5 fruit fly cellular contexts compared by ENCODE assay signal in genomic region chrX:616761-617476, dm6.
A peak's percentile ranks its signal among the peaks of the same experiment; 100 is the strongest.
TF ChIP-seq lines count a peak whose summit lies in the region.

No protein-coding gene starts in this region.

- TF ChIP-seq CTCF in whole organism, embryonic (GFP tag; optimal IDR thresholded peaks at IDR 0.05; lab: Kevin White, UChicago) = no peak

TF ChIP-seq in whole organism, adult, 20 proteins besides CTCF, POLR2A, EP300 and RAD21:
- TF ChIP-seq ovo (GFP tag; optimal IDR thresholded peaks at IDR 0.05; lab: Kevin White, UChicago) = no peak
- peak; percentile 22 for TF ChIP-seq CG7101 (tag; optimal IDR thresholded peaks at IDR 0.05; lab: Kevin White, UChicago)
- TF ChIP-seq bab1 (GFP tag; optimal IDR thresholded peaks at IDR 0.05; lab: Kevin White, UChicago) = peak; percentile 34

TF ChIP-seq in whole organism, embryonic, 481 proteins besides CTCF, POLR2A, EP300 and RAD21 (continues in another document):
- TF ChIP-seq sens (GFP tag; lab: Kevin White, UChicago) (peak; percentile 88), ci (GFP tag; IDR thresholded peaks at IDR 0.05; lab: Robert Waterston, UW) (0 out of 3 replicates have a peak, but pooled peaks have one; percentile 14), ATbp (GFP tag; optimal IDR thresholded peaks at IDR 0.05; lab: Kevin White, UChicago) (no peak), CG11398 (GFP tag; optimal IDR thresholded peaks at IDR 0.05; lab: Kevin White, UChicago) (no peak), luna (GFP tag; optimal IDR thresholded peaks at IDR 0.05; lab: Kevin White, UChicago) (no peak), gro (GFP tag; optimal IDR thresholded peaks at IDR 0.05; lab: Kevin White, UChicago) (no peak), amos (GFP tag; IDR thresholded peaks at IDR 0.05; lab: Robert Waterston, UW; ENCODE audit: partially characterized antibody) (no peak), klu (GFP tag; IDR thresholded peaks at IDR 0.05; lab: Robert Waterston, UW) (no peak), CG2129 (GFP tag; IDR thresholded peaks at IDR 0.05; lab: Robert Waterston, UW; ENCODE audit: partially characterized antibody) (no peak), pfk (GFP tag; optimal IDR thresholded peaks at IDR 0.05; lab: Kevin White, UChicago) (no peak), Gsc (GFP tag; IDR thresholded peaks at IDR 0.05; lab: Robert Waterston, UW) (no peak), CG1832 (GFP tag; optimal IDR thresholded peaks at IDR 0.05; lab: Kevin White, UChicago) (peak; percentile 73), Ets97D (GFP tag; optimal IDR thresholded peaks at IDR 0.05; lab: Kevin White, UChicago) (peak; percentile 10), caup (GFP tag; optimal IDR thresholded peaks at IDR 0.05; lab: Kevin White, UChicago; ENCODE audit: severe bottlenecking) (no peak), CG4617 (GFP tag; optimal IDR thresholded peaks at IDR 0.05; lab: Kevin White, UChicago; ENCODE audit: borderline replicate concordance) (peak; percentile 44), CG12942 (GFP tag; optimal IDR thresholded peaks at IDR 0.05; lab: Kevin White, UChicago) (no peak), cg (GFP tag; optimal IDR thresholded peaks at IDR 0.05; lab: Kevin White, UChicago) (peak; percentile 87), tgo (GFP tag; IDR thresholded peaks at IDR 0.05; lab: Robert Waterston, UW) (no peak), exex (tag; optimal IDR thresholded peaks at IDR 0.05; lab: Kevin White, UChicago) (no peak), CG11247 (GFP tag; IDR thresholded peaks at IDR 0.05; lab: Robert Waterston, UW) (no peak), mam (GFP tag; optimal IDR thresholded peaks at IDR 0.05; lab: Kevin White, UChicago) (no peak), D19B (GFP tag; optimal IDR thresholded peaks at IDR 0.05; lab: Kevin White, UChicago) (no peak)

TF ChIP-seq in whole organism, prepupa, 60 proteins besides CTCF, POLR2A, EP300 and RAD21:
- 0 out of 3 replicates have a peak, but pooled peaks have one; percentile 23 for TF ChIP-seq CG6163 (GFP tag; IDR thresholded peaks at IDR 0.05; lab: Robert Waterston, UW)
- peak; percentile 6 for TF ChIP-seq fkh (GFP tag; optimal IDR thresholded peaks at IDR 0.05; lab: Kevin White, UChicago)
- peak; percentile 33 for TF ChIP-seq topi (GFP tag; optimal IDR thresholded peaks at IDR 0.05; lab: Kevin White, UChicago)
- TF ChIP-seq Eip78C (GFP tag; lab: Kevin White, UChicago) = peak; percentile 70
- peak; percentile 3 for TF ChIP-seq pdm3 (GFP tag; optimal IDR thresholded peaks at IDR 0.05; lab: Kevin White, UChicago)
- no peak for TF ChIP-seq Smox (GFP tag; optimal IDR thresholded peaks at IDR 0.05; lab: Kevin White, UChicago)
- TF ChIP-seq Sox15 (GFP tag; optimal IDR thresholded peaks at IDR 0.05; lab: Kevin White, UChicago) = no peak
- TF ChIP-seq dsx (GFP tag; optimal IDR thresholded peaks at IDR 0.05; lab: Kevin White, UChicago; ENCODE audit: poor library complexity, severe bottlenecking) = peak; percentile 87
- peak; percentile 0 for TF ChIP-seq CG3919 (GFP tag; optimal IDR thresholded peaks at IDR 0.05; lab: Kevin White, UChicago)
- TF ChIP-seq CG8632 (GFP tag; optimal IDR thresholded peaks at IDR 0.05; lab: Kevin White, UChicago) = no peak
- TF ChIP-seq lz (GFP tag; optimal IDR thresholded peaks at IDR 0.05; lab: Kevin White, UChicago) = peak; percentile 5
- TF ChIP-seq esn (GFP tag; optimal IDR thresholded peaks at IDR 0.05; lab: Kevin White, UChicago) = peak; percentile 42
- no peak for TF ChIP-seq CG8119 (GFP tag; IDR thresholded peaks at IDR 0.05; lab: Robert Waterston, UW)
- TF ChIP-seq CG6276 (GFP tag; optimal IDR thresholded peaks at IDR 0.05; lab: Kevin White, UChicago) = no peak
- TF ChIP-seq vri (GFP tag; optimal IDR thresholded peaks at IDR 0.05; lab: Kevin White, UChicago) = peak; percentile 11
- peak; percentile 2 for TF ChIP-seq CG6792 (GFP tag; optimal IDR thresholded peaks at IDR 0.05; lab: Kevin White, UChicago)
- peak; percentile 58 for TF ChIP-seq svp (GFP tag; lab: Kevin White, UChicago)

TF ChIP-seq in whole organism, pupa, 21 proteins besides CTCF, POLR2A, EP300 and RAD21:
- TF ChIP-seq CG4496 (GFP tag; IDR thresholded peaks at IDR 0.05; lab: Robert Waterston, UW) = 0 out of 3 replicates have a peak, but pooled peaks have one; percentile 22
- peak; percentile 5 for TF ChIP-seq Snoo (tag; optimal IDR thresholded peaks at IDR 0.05; lab: Kevin White, UChicago)
- TF ChIP-seq EcR (GFP tag; optimal IDR thresholded peaks at IDR 0.05; lab: Kevin White, UChicago) = no peak
- TF ChIP-seq Pif1B (GFP tag; optimal IDR thresholded peaks at IDR 0.05; lab: Kevin White, UChicago) = no peak
- no peak for TF ChIP-seq fd96Ca (GFP tag; IDR thresholded peaks at IDR 0.05; lab: Robert Waterston, UW)
TF ChIP-seq in whole organism, pupa: peak in this region for 2.

TF ChIP-seq in whole organism, wandering third instar larva, 38 proteins besides CTCF, POLR2A, EP300 and RAD21:
- no peak for TF ChIP-seq ey (GFP tag; optimal IDR thresholded peaks at IDR 0.05; lab: Kevin White, UChicago)
- TF ChIP-seq sv (GFP tag; optimal IDR thresholded peaks at IDR 0.05; lab: Kevin White, UChicago) = no peak
- TF ChIP-seq Jra (GFP tag; optimal IDR thresholded peaks at IDR 0.05; lab: Kevin White, UChicago) = peak; percentile 23
- TF ChIP-seq Mio (GFP tag; optimal IDR thresholded peaks at IDR 0.05; lab: Kevin White, UChicago) = no peak
- TF ChIP-seq foxo (GFP tag; optimal IDR thresholded peaks at IDR 0.05; lab: Kevin White, UChicago) = no peak
- TF ChIP-seq lola (GFP tag; optimal IDR thresholded peaks at IDR 0.05; lab: Kevin White, UChicago) = no peak
- peak; percentile 3 for TF ChIP-seq N (GFP tag; optimal IDR thresholded peaks at IDR 0.05; lab: Kevin White, UChicago)
- TF ChIP-seq Dfd (GFP tag; optimal IDR thresholded peaks at IDR 0.05; lab: Kevin White, UChicago) = no peak
- TF ChIP-seq tai (GFP tag; optimal IDR thresholded peaks at IDR 0.05; lab: Kevin White, UChicago) = no peak
- no peak for TF ChIP-seq h (GFP tag; optimal IDR thresholded peaks at IDR 0.05; lab: Kevin White, UChicago)
- TF ChIP-seq Vsx2 (GFP tag; optimal IDR thresholded peaks at IDR 0.05; lab: Kevin White, UChicago; ENCODE audit: partially characterized antibody) = no peak
- TF ChIP-seq Myc (optimal IDR thresholded peaks at IDR 0.05; lab: Kevin White, UChicago) = no peak
- no peak for TF ChIP-seq Rel (GFP tag; optimal IDR thresholded peaks at IDR 0.05; lab: Kevin White, UChicago)
- TF ChIP-seq Rel (tag; optimal IDR thresholded peaks at IDR 0.05; lab: Kevin White, UChicago) = peak; percentile 81
- TF ChIP-seq jim (GFP tag; optimal IDR thresholded peaks at IDR 0.05; lab: Kevin White, UChicago) = no peak
- peak; percentile 2 for TF ChIP-seq OdsH (GFP tag; optimal IDR thresholded peaks at IDR 0.05; lab: Kevin White, UChicago)
- TF ChIP-seq Abd-B (GFP tag; optimal IDR thresholded peaks at IDR 0.05; lab: Kevin White, UChicago) = no peak
- no peak for TF ChIP-seq Hnf4 (GFP tag; optimal IDR thresholded peaks at IDR 0.05; lab: Kevin White, UChicago)
- TF ChIP-seq Hr78 (GFP tag; optimal IDR thresholded peaks at IDR 0.05; lab: Kevin White, UChicago) = no peak
- TF ChIP-seq br (GFP tag; optimal IDR thresholded peaks at IDR 0.05; lab: Kevin White, UChicago) = peak; percentile 34
- peak; percentile 10 for TF ChIP-seq fru (GFP tag; optimal IDR thresholded peaks at IDR 0.05; lab: Kevin White, UChicago)
- TF ChIP-seq dmrt93B (GFP tag; optimal IDR thresholded peaks at IDR 0.05; lab: Kevin White, UChicago) = no peak
